Fruit fly (Drosophila melanogaster) whole organism, pupa: ENCODE measurements around the gene goe.

Source experiments
- CG10348 ChIP-seq: fragments of 200-800 bp; sonication (Bioruptor generic); IDR thresholded peaks from 2 replicates; pipeline ENCODE4 v1.3.6; 2022; ENCODE audit warnings: missing biosample characterization, missing genetic modification characterization
- CG13204 ChIP-seq: fragments of 200-800 bp; sonication (Bioruptor generic); optimal IDR thresholded peaks from 2 replicates; lab custom pipeline; 2018; ENCODE audit warnings: missing biosample characterization, mild to moderate bottlenecking, missing genetic modification characterization, moderate library complexity
- CG15710 ChIP-seq: fragments of 200-800 bp; sonication (Bioruptor generic); optimal IDR thresholded peaks from 2 replicates; lab custom pipeline; 2018; ENCODE audit warnings: missing biosample characterization, mild to moderate bottlenecking, missing genetic modification characterization, moderate library complexity
- CG17806 ChIP-seq: fragments of 200-800 bp; sonication (Bioruptor generic); optimal IDR thresholded peaks from 2 replicates; lab custom pipeline; 2018; ENCODE audit warnings: missing biosample characterization, mild to moderate bottlenecking, missing genetic modification characterization, moderate library complexity
- CG32121 ChIP-seq: fragments of 200-800 bp; sonication (Bioruptor generic); IDR thresholded peaks from 2 replicates; pipeline ENCODE4 v1.3.6; 2022; ENCODE audit warnings: missing biosample characterization, missing genetic modification characterization
- CG34367 ChIP-seq: fragments of 200-800 bp; sonication (Bioruptor generic); optimal IDR thresholded peaks from 2 replicates; lab custom pipeline; 2018; ENCODE audit warnings: missing biosample characterization, mild to moderate bottlenecking, missing genetic modification characterization
- CG4496 ChIP-seq: fragments of 200-800 bp; sonication (Bioruptor generic); IDR thresholded peaks from 3 replicates; pipeline ENCODE4 v1.3.6; 2022; ENCODE audit warnings: missing biosample characterization, missing genetic modification characterization
- CG9948 ChIP-seq: fragments of 200-800 bp; sonication (Bioruptor generic); optimal IDR thresholded peaks from 2 replicates; lab custom pipeline; 2018; ENCODE audit warnings: missing biosample characterization, mild to moderate bottlenecking, missing genetic modification characterization, moderate library complexity
- D1 ChIP-seq: fragments of 200-800 bp; sonication (Bioruptor generic); optimal IDR thresholded peaks from 2 replicates; lab custom pipeline; 2018; ENCODE audit warnings: missing biosample characterization, mild to moderate bottlenecking, missing genetic modification characterization, moderate library complexity
- EcR ChIP-seq: fragments of 200-800 bp; sonication (Bioruptor generic); optimal IDR thresholded peaks from 3 replicates; lab custom pipeline; 2019; ENCODE audit warnings: missing biosample characterization, missing genetic modification characterization, mild to moderate bottlenecking, moderate library complexity, missing genetic modification reagents
- Ets98B ChIP-seq: fragments of 200-800 bp; sonication (Bioruptor generic); IDR thresholded peaks from 2 replicates; pipeline ENCODE4 v1.3.6; 2022; ENCODE audit warnings: missing biosample characterization, missing genetic modification characterization
- Pif1A ChIP-seq: fragments of 200-800 bp; sonication (Bioruptor generic); optimal IDR thresholded peaks from 3 replicates; lab custom pipeline; 2016; ENCODE audit warnings: missing biosample characterization, missing genetic modification characterization
- Pif1B ChIP-seq: fragments of 200-800 bp; sonication (Bioruptor generic); optimal IDR thresholded peaks from 3 replicates; lab custom pipeline; 2016; ENCODE audit warnings: missing biosample characterization, missing genetic modification characterization
- fd96Ca ChIP-seq: fragments of 200-800 bp; sonication (Bioruptor generic); IDR thresholded peaks from 3 replicates; pipeline ENCODE4 v1.3.6; 2022; ENCODE audit warnings: missing biosample characterization, missing genetic modification characterization

- TF ChIP-seq CG9948 (no peak), CG17806 (tag; lab: Kevin White, UChicago) (no peak), CG4496 (GFP tag; lab: Robert Waterston, UW) (no peak), Ets98B (no peak), D1 (tag; lab: Kevin White, UChicago) (no peak), CG10348 (GFP tag; lab: Robert Waterston, UW) (no peak), CG32121 (GFP tag; lab: Robert Waterston, UW) (no peak), EcR (GFP tag; lab: Kevin White, UChicago) (no peak), CG34367 (tag; lab: Kevin White, UChicago) (no peak), CG15710 (no peak), CG13204 (no peak), Pif1A (GFP tag; lab: Kevin White, UChicago) (no peak), fd96Ca (GFP tag; lab: Robert Waterston, UW) (no peak), Pif1B (GFP tag; lab: Kevin White, UChicago) (no peak)
These were observed 63.6 kb downstream of the goe start for dm6 chrX:16688106-16688459.
